Fruit fly (Drosophila melanogaster): ENCODE measurements around the gene Taf3.

Taf3 gene

DNA sequence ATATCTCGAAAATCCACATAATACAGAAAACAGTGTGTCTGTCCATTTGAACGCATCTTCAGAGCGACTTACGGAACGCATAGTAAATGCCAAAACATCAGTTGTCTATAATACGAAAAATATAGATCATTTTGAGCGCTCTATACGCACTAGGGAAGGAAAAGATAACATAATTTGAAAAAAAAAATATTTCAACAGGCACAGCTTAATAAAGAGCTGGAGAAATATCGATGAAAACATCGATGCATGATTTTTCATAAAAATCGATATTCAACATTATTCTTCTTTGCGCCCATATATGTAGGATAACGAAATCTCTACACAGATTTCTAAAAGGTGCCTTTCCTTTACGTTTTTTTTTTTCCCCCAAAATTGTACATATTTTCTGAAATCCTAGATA lies 15.1 kb upstream of the Taf3 start:
- no peak for TF ChIP-seq so (GFP tag; IDR thresholded peaks at IDR 0.05)
- TF ChIP-seq CG17568 (GFP tag; optimal IDR thresholded peaks at IDR 0.05): no peak
- TF ChIP-seq CG3281 (GFP tag; optimal IDR thresholded peaks at IDR 0.05): no peak
- no peak for TF ChIP-seq ase (GFP tag; IDR thresholded peaks at IDR 0.05)
- TF ChIP-seq CG17328 (GFP tag; IDR thresholded peaks at IDR 0.05): no peak
- TF ChIP-seq disco-r (GFP tag; optimal IDR thresholded peaks at IDR 0.05): no peak
- peak; percentile 57; the same call in 1 of the 3 replicates for TF ChIP-seq vnd (GFP tag; IDR thresholded peaks at IDR 0.05; ENCODE audit: partially characterized antibody)
- no peak for TF ChIP-seq gsb (GFP tag; IDR thresholded peaks at IDR 0.05)
- no peak for TF ChIP-seq nom (GFP tag; optimal IDR thresholded peaks at IDR 0.05)
- TF ChIP-seq Mad (GFP tag; optimal IDR thresholded peaks at IDR 0.05): no peak
- no peak for TF ChIP-seq MTF-1 (GFP tag; optimal IDR thresholded peaks at IDR 0.05; ENCODE audit: borderline replicate concordance)
- TF ChIP-seq CG6791 (GFP tag; IDR thresholded peaks at IDR 0.05; ENCODE audit: partially characterized antibody): peak; percentile 83
- TF ChIP-seq Doc3 (GFP tag; IDR thresholded peaks at IDR 0.05; ENCODE audit: partially characterized antibody): peak; percentile 36; the same call in 1 of the 3 replicates
- no peak for TF ChIP-seq CG4730 (GFP tag; IDR thresholded peaks at IDR 0.05)
- no peak for TF ChIP-seq CG14667 (GFP tag; IDR thresholded peaks at IDR 0.05)
- TF ChIP-seq seq (GFP tag; IDR thresholded peaks at IDR 0.05): no peak
- TF ChIP-seq ems (GFP tag; optimal IDR thresholded peaks at IDR 0.05): no peak
- no peak for TF ChIP-seq tx (GFP tag; optimal IDR thresholded peaks at IDR 0.05)
- no peak for TF ChIP-seq jigr1 (GFP tag; IDR thresholded peaks at IDR 0.05)
- TF ChIP-seq Ssrp (tag; optimal IDR thresholded peaks at IDR 0.05): no peak
- TF ChIP-seq sd (tag; optimal IDR thresholded peaks at IDR 0.05): no peak
- no peak for TF ChIP-seq aop (GFP tag; IDR thresholded peaks at IDR 0.05)
- TF ChIP-seq CHES-1-like (GFP tag; optimal IDR thresholded peaks at IDR 0.05): no peak
- no peak for TF ChIP-seq gsb-n (tag; optimal IDR thresholded peaks at IDR 0.05)
- TF ChIP-seq HLHmδ (GFP tag; optimal IDR thresholded peaks at IDR 0.05): no peak
- no peak for TF ChIP-seq crol (GFP tag; IDR thresholded peaks at IDR 0.05)
- no peak for TF ChIP-seq CG4404 (GFP tag; IDR thresholded peaks at IDR 0.05)
- no peak for TF ChIP-seq danr (GFP tag; IDR thresholded peaks at IDR 0.05)
- TF ChIP-seq CG4854 (GFP tag; optimal IDR thresholded peaks at IDR 0.05): no peak
- no peak for TF ChIP-seq p53 (GFP tag; optimal IDR thresholded peaks at IDR 0.05)
- no peak for TF ChIP-seq ara (GFP tag; IDR thresholded peaks at IDR 0.05)
- no peak for TF ChIP-seq toy (GFP tag; IDR thresholded peaks at IDR 0.05)
- no peak for TF ChIP-seq CG11723 (GFP tag; optimal IDR thresholded peaks at IDR 0.05)
- TF ChIP-seq CG6254 (GFP tag; optimal IDR thresholded peaks at IDR 0.05): no peak
- TF ChIP-seq dmrt11E (tag; optimal IDR thresholded peaks at IDR 0.05): no peak
- TF ChIP-seq MBD-R2 (GFP tag; IDR thresholded peaks at IDR 0.05): peak; percentile 28; the same call in 1 of the 2 replicates
- no peak for TF ChIP-seq CG12942 (GFP tag; optimal IDR thresholded peaks at IDR 0.05)
- TF ChIP-seq pzg (GFP tag; optimal IDR thresholded peaks at IDR 0.05): peak; percentile 11
- no peak for TF ChIP-seq stc (GFP tag; IDR thresholded peaks at IDR 0.05)
- TF ChIP-seq Rfx (GFP tag; IDR thresholded peaks at IDR 0.05): no peak
- no peak for TF ChIP-seq h (optimal IDR thresholded peaks at IDR 0.05)
- TF ChIP-seq ftz-f1 (GFP tag; optimal IDR thresholded peaks at IDR 0.05): no peak
- no peak for TF ChIP-seq Sox100B (GFP tag; optimal IDR thresholded peaks at IDR 0.05)
- TF ChIP-seq caup (GFP tag; optimal IDR thresholded peaks at IDR 0.05; ENCODE audit: severe bottlenecking): no peak
- TF ChIP-seq CG18599 (GFP tag; optimal IDR thresholded peaks at IDR 0.05): no peak
- TF ChIP-seq CG7357 (GFP tag; IDR thresholded peaks at IDR 0.05): no peak
- TF ChIP-seq Stat92E (GFP tag; optimal IDR thresholded peaks at IDR 0.05): no peak
- no peak for TF ChIP-seq CG2202 (tag; optimal IDR thresholded peaks at IDR 0.05)
- TF ChIP-seq CG16779 (GFP tag; IDR thresholded peaks at IDR 0.05): no peak
- TF ChIP-seq otp (GFP tag; IDR thresholded peaks at IDR 0.05): no peak
- no peak for TF ChIP-seq salm (tag; optimal IDR thresholded peaks at IDR 0.05)
- no peak for TF ChIP-seq wor (GFP tag; IDR thresholded peaks at IDR 0.05)
